Fruit fly (Drosophila melanogaster) whole organism, embryonic: Measurements from ENCODE around the gene CG17571.

Experiments used
- Adf1 ChIP-seq: fragments of 200-800 bp; sonication (Bioruptor generic); IDR thresholded peaks from 2 replicates; pipeline ENCODE4 v1.3.6; 2022; ENCODE audit warnings: missing biosample characterization, missing genetic modification characterization
- CG10366 ChIP-seq: fragments of 200-800 bp; sonication (Bioruptor generic); IDR thresholded peaks from 2 replicates; pipeline ENCODE4 v1.3.6; 2022; ENCODE audit warnings: missing biosample characterization, missing genetic modification characterization
- CG10462 ChIP-seq: fragments of 200-800 bp; sonication (Bioruptor generic); optimal IDR thresholded peaks from 2 replicates; lab custom pipeline; 2016; ENCODE audit warnings: missing biosample characterization, missing genetic modification characterization
- CG11504 ChIP-seq: fragments of 200-800 bp; sonication (Bioruptor generic); optimal IDR thresholded peaks from 3 replicates; lab custom pipeline; 2019; ENCODE audit warnings: missing biosample characterization, mild to moderate bottlenecking, missing genetic modification characterization, moderate library complexity
- CG11560 ChIP-seq: fragments of 200-800 bp; sonication (Bioruptor generic); IDR thresholded peaks from 3 replicates; pipeline ENCODE4 v1.3.6; 2022; ENCODE audit warnings: missing biosample characterization, missing genetic modification characterization
- CG11695 ChIP-seq: fragments of 200-800 bp; sonication (Bioruptor generic); IDR thresholded peaks from 3 replicates; pipeline ENCODE4 v1.3.6; 2022; ENCODE audit warnings: missing biosample characterization, missing genetic modification characterization
- CG13894 ChIP-seq: fragments of 200-800 bp; sonication (Bioruptor generic); optimal IDR thresholded peaks from 3 replicates; lab custom pipeline; 2018; ENCODE audit warnings: missing biosample characterization, mild to moderate bottlenecking, missing genetic modification characterization, moderate library complexity
- CG14965 ChIP-seq: fragments of 200-800 bp; sonication (Bioruptor generic); optimal IDR thresholded peaks from 2 replicates; lab custom pipeline; 2016; ENCODE audit warnings: missing biosample characterization, missing genetic modification characterization, borderline replicate concordance
- CG16813 ChIP-seq: fragments of 200-800 bp; sonication (Bioruptor generic); IDR thresholded peaks from 3 replicates; pipeline ENCODE4 v1.3.6; 2022; ENCODE audit warnings: missing biosample characterization, missing genetic modification characterization; ENCODE audit not compliant: partially characterized antibody
- CG1792 ChIP-seq: fragments of 200-800 bp; sonication (Bioruptor generic); optimal IDR thresholded peaks from 2 replicates; lab custom pipeline; 2016; ENCODE audit warnings: missing biosample characterization, missing genetic modification characterization
- CG30020 ChIP-seq: fragments of 200-800 bp; optimal IDR thresholded peaks from 2 replicates; lab custom pipeline; 2019; ENCODE audit warnings: missing biosample characterization, mild to moderate bottlenecking, missing genetic modification characterization, moderate library complexity
- CG3065 ChIP-seq: fragments of 200-800 bp; sonication (Bioruptor generic); optimal IDR thresholded peaks from 2 replicates; lab custom pipeline; 2016; ENCODE audit warnings: missing biosample characterization, missing genetic modification characterization
- CG3281 ChIP-seq: fragments of 200-800 bp; sonication (Bioruptor generic); optimal IDR thresholded peaks from 3 replicates; lab custom pipeline; 2017; ENCODE audit warnings: missing biosample characterization, mild to moderate bottlenecking, missing genetic modification characterization
- CG4730 ChIP-seq: fragments of 200-800 bp; sonication (Bioruptor generic); IDR thresholded peaks from 2 replicates; pipeline ENCODE4 v1.3.6; 2022; ENCODE audit warnings: missing biosample characterization, missing genetic modification characterization
- CG4854 ChIP-seq: fragments of 200-800 bp; sonication (Bioruptor generic); optimal IDR thresholded peaks from 2 replicates; lab custom pipeline; 2016; ENCODE audit warnings: missing biosample characterization, missing genetic modification characterization, inconsistent platforms
- CG5180 ChIP-seq: fragments of 200-800 bp; sonication (Bioruptor generic); optimal IDR thresholded peaks from 3 replicates; lab custom pipeline; 2017; ENCODE audit warnings: missing biosample characterization, missing genetic modification characterization, mild to moderate bottlenecking, moderate library complexity, missing genetic modification reagents
- CG6654 ChIP-seq: fragments of 200-800 bp; sonication (Bioruptor generic); optimal IDR thresholded peaks from 2 replicates; lab custom pipeline; 2017; ENCODE audit warnings: missing biosample characterization, mild to moderate bottlenecking, missing genetic modification characterization
- CG7745 ChIP-seq: fragments of 200-800 bp; sonication (Bioruptor generic); optimal IDR thresholded peaks from 2 replicates; lab custom pipeline; 2018; ENCODE audit warnings: missing biosample characterization, mild to moderate bottlenecking, missing genetic modification characterization, moderate library complexity
- CG7928 ChIP-seq: fragments of 200-800 bp; sonication (Bioruptor generic); optimal IDR thresholded peaks from 2 replicates; lab custom pipeline; 2017; ENCODE audit warnings: missing biosample characterization, mild to moderate bottlenecking, missing genetic modification characterization
- Dek ChIP-seq: fragments of 200-800 bp; sonication (Bioruptor generic); optimal IDR thresholded peaks from 3 replicates; lab custom pipeline; 2019; ENCODE audit warnings: missing biosample characterization, mild to moderate bottlenecking, missing genetic modification characterization, moderate library complexity
- Kr ChIP-seq: fragments of 200-800 bp; sonication (Bioruptor generic); optimal IDR thresholded peaks from 2 replicates; lab custom pipeline; 2017; ENCODE audit warnings: missing biosample characterization, mild to moderate bottlenecking, missing genetic modification characterization
- Med ChIP-seq: fragments of 200-800 bp; sonication (Bioruptor generic); peaks from one replicate; lab custom pipeline; 2016; ENCODE audit warnings: missing biosample characterization, missing genetic modification characterization, mild to moderate bottlenecking, inconsistent platforms, moderate library complexity
- NK7.1 ChIP-seq: fragments of 200-800 bp; sonication (Bioruptor generic); optimal IDR thresholded peaks from 3 replicates; lab custom pipeline; 2016; ENCODE audit warnings: missing biosample characterization, missing genetic modification characterization
- Sox100B ChIP-seq: fragments of 200-800 bp; sonication (Bioruptor generic); optimal IDR thresholded peaks from 3 replicates; lab custom pipeline; 2018; ENCODE audit warnings: missing biosample characterization, mild to moderate bottlenecking, missing genetic modification characterization
- aop ChIP-seq: fragments of 200-800 bp; sonication (Bioruptor generic); IDR thresholded peaks from 2 replicates; pipeline ENCODE4 v1.3.6; 2022; ENCODE audit warnings: missing biosample characterization, missing genetic modification characterization
- ap ChIP-seq: fragments of 200-800 bp; sonication (Bioruptor generic); IDR thresholded peaks from 2 replicates; pipeline ENCODE4 v1.3.6; 2022; ENCODE audit warnings: missing biosample characterization, missing genetic modification characterization
- chinmo ChIP-seq: fragments of 200-800 bp; sonication (Bioruptor generic); IDR thresholded peaks from 4 replicates; pipeline ENCODE4 v1.3.6; 2022; ENCODE audit warnings: missing biosample characterization, missing genetic modification characterization; ENCODE audit not compliant: partially characterized antibody
- crc ChIP-seq: fragments of 200-800 bp; sonication (Bioruptor generic); optimal IDR thresholded peaks from 2 replicates; lab custom pipeline; 2016; ENCODE audit warnings: missing biosample characterization, missing genetic modification characterization
- crp ChIP-seq, 2 experiments: fragments of 200-800 bp; sonication (Bioruptor generic); optimal IDR thresholded peaks; 2 replicates in 1 of 2; 3 replicates in 1 of 2; lab custom pipeline; 2017; ENCODE audit warnings: missing biosample characterization in 2 of 2, missing genetic modification characterization in 2 of 2, mild to moderate bottlenecking in 1 of 2, moderate library complexity in 1 of 2
- cwo ChIP-seq: fragments of 200-800 bp; sonication (Bioruptor generic); optimal IDR thresholded peaks from 3 replicates; lab custom pipeline; 2017; ENCODE audit warnings: missing biosample characterization, missing genetic modification characterization, mild to moderate bottlenecking, moderate library complexity, missing genetic modification reagents
- fu2 ChIP-seq: fragments of 200-800 bp; sonication (Bioruptor generic); optimal IDR thresholded peaks from 2 replicates; lab custom pipeline; 2016; ENCODE audit warnings: missing biosample characterization, missing genetic modification characterization
- gfzf ChIP-seq: fragments of 200-800 bp; sonication (Bioruptor generic); optimal IDR thresholded peaks from 2 replicates; lab custom pipeline; 2016; ENCODE audit warnings: missing biosample characterization, mild to moderate bottlenecking, missing genetic modification characterization, moderate library complexity
- kni ChIP-seq: fragments of 200-800 bp; sonication (Bioruptor generic); optimal IDR thresholded peaks from 3 replicates; lab custom pipeline; 2017; ENCODE audit warnings: mild to moderate bottlenecking, missing biosample characterization, missing genetic modification reagents, missing genetic modification characterization
- lbe ChIP-seq: fragments of 200-800 bp; sonication (Bioruptor generic); optimal IDR thresholded peaks from 2 replicates; lab custom pipeline; 2016; ENCODE audit warnings: missing biosample characterization, mild to moderate bottlenecking, missing genetic modification characterization
- nom ChIP-seq: fragments of 200-800 bp; sonication (Bioruptor generic); optimal IDR thresholded peaks from 2 replicates; lab custom pipeline; 2017; ENCODE audit warnings: missing biosample characterization, missing genetic modification characterization, mild to moderate bottlenecking, moderate library complexity, missing genetic modification reagents
- onecut ChIP-seq: fragments of 200-800 bp; sonication (Bioruptor generic); IDR thresholded peaks from 2 replicates; pipeline ENCODE4 v1.3.6; 2022; ENCODE audit warnings: missing biosample characterization, missing genetic modification characterization
- p53 ChIP-seq: fragments of 200-800 bp; sonication (Bioruptor generic); optimal IDR thresholded peaks from 2 replicates; lab custom pipeline; 2016; ENCODE audit warnings: missing biosample characterization, missing genetic modification characterization
- pum ChIP-seq: fragments of 200-800 bp; sonication (Bioruptor generic); optimal IDR thresholded peaks from 2 replicates; lab custom pipeline; 2016; ENCODE audit warnings: missing biosample characterization, missing genetic modification characterization
- ranshi ChIP-seq: fragments of 200-800 bp; sonication (Bioruptor generic); IDR thresholded peaks from 2 replicates; pipeline ENCODE4 v1.3.6; 2022; ENCODE audit warnings: missing biosample characterization, missing genetic modification characterization
- row ChIP-seq: fragments of 200-800 bp; sonication (Bioruptor generic); IDR thresholded peaks from 3 replicates; pipeline ENCODE4 v1.3.6; 2022; ENCODE audit warnings: missing biosample characterization, missing genetic modification characterization
- sima ChIP-seq: fragments of 200-800 bp; sonication (Bioruptor generic); optimal IDR thresholded peaks from 2 replicates; lab custom pipeline; 2016; ENCODE audit warnings: missing biosample characterization, missing genetic modification characterization
- slbo ChIP-seq: fragments of 200-800 bp; sonication (Bioruptor generic); IDR thresholded peaks from 2 replicates; pipeline ENCODE4 v1.3.6; 2022; ENCODE audit warnings: missing biosample characterization, missing genetic modification characterization
- sqz ChIP-seq: fragments of 200-800 bp; sonication (Bioruptor generic); optimal IDR thresholded peaks from 3 replicates; lab custom pipeline; 2018; ENCODE audit warnings: missing biosample characterization, mild to moderate bottlenecking, missing genetic modification characterization
- trem ChIP-seq: fragments of 200-800 bp; optimal IDR thresholded peaks from 3 replicates; lab custom pipeline; 2019; ENCODE audit warnings: missing biosample characterization, mild to moderate bottlenecking, missing genetic modification characterization, moderate library complexity
- trh ChIP-seq: fragments of 200-800 bp; sonication (Bioruptor generic); optimal IDR thresholded peaks from 2 replicates; lab custom pipeline; 2016; ENCODE audit warnings: missing biosample characterization, missing genetic modification characterization
- twi ChIP-seq: fragments of 200-800 bp; optimal IDR thresholded peaks from 2 replicates; lab custom pipeline; 2019; ENCODE audit warnings: missing biosample characterization, mild to moderate bottlenecking, missing genetic modification characterization, moderate library complexity
- vnd ChIP-seq: fragments of 200-800 bp; sonication (Bioruptor generic); IDR thresholded peaks from 3 replicates; pipeline ENCODE4 v1.3.6; 2022; ENCODE audit warnings: missing biosample characterization, missing genetic modification characterization; ENCODE audit not compliant: partially characterized antibody
- wdn ChIP-seq: fragments of 200-800 bp; sonication (Bioruptor generic); IDR thresholded peaks from 2 replicates; pipeline ENCODE4 v1.3.6; 2022; ENCODE audit warnings: missing biosample characterization, missing genetic modification characterization
- wek ChIP-seq: fragments of 200-800 bp; sonication (Bioruptor generic); optimal IDR thresholded peaks from 3 replicates; lab custom pipeline; 2018; ENCODE audit warnings: missing biosample characterization, mild to moderate bottlenecking, missing genetic modification characterization, moderate library complexity
- wor ChIP-seq: fragments of 200-800 bp; sonication (Bioruptor generic); IDR thresholded peaks from 2 replicates; pipeline ENCODE4 v1.3.6; 2022; ENCODE audit warnings: missing biosample characterization, missing genetic modification characterization

The CG17571 gene

dm6 chr2L:20222940-20223727 is 33.9 kb downstream of the CG17571 start (continued):
- no peak for TF ChIP-seq chinmo
- TF ChIP-seq CG3065 (GFP tag; lab: Kevin White, UChicago), result no peak
- TF ChIP-seq ap (GFP tag; lab: Robert Waterston, UW), result no peak
- TF ChIP-seq CG5180 (GFP tag; lab: Kevin White, UChicago), result no peak
- no peak for TF ChIP-seq CG4730
- no peak for TF ChIP-seq CG10366 (GFP tag; lab: Robert Waterston, UW)
- TF ChIP-seq fu2 (GFP tag; lab: Kevin White, UChicago), result no peak
- no peak for TF ChIP-seq sqz (GFP tag; lab: Kevin White, UChicago)
- no peak for TF ChIP-seq cwo (GFP tag; lab: Kevin White, UChicago)
- TF ChIP-seq kni (GFP tag; lab: Kevin White, UChicago), result no peak
- no peak for TF ChIP-seq CG14965 (GFP tag; lab: Kevin White, UChicago)
- no peak for TF ChIP-seq CG4854 (GFP tag; lab: Kevin White, UChicago)
- TF ChIP-seq p53 (GFP tag; lab: Kevin White, UChicago), result no peak
- TF ChIP-seq pum (GFP tag; lab: Kevin White, UChicago), result no peak
- no peak for TF ChIP-seq NK7.1 (GFP tag; lab: Kevin White, UChicago)
- TF ChIP-seq nom (GFP tag; lab: Kevin White, UChicago), result no peak
- no peak for TF ChIP-seq Med (GFP tag; lab: Kevin White, UChicago)
- TF ChIP-seq CG30020 (tag; lab: Kevin White, UChicago), result no peak
- no peak for TF ChIP-seq ranshi (GFP tag; lab: Robert Waterston, UW)
- no peak for TF ChIP-seq Sox100B
- no peak for TF ChIP-seq Adf1 (GFP tag; lab: Robert Waterston, UW)
- TF ChIP-seq CG11560 (tag; lab: Robert Waterston, UW), result no peak
- TF ChIP-seq CG11695, result no peak
- no peak for TF ChIP-seq Dek (tag; lab: Kevin White, UChicago)
- no peak for TF ChIP-seq CG3281 (GFP tag; lab: Kevin White, UChicago)
- no peak for TF ChIP-seq wdn (GFP tag; lab: Robert Waterston, UW)
- TF ChIP-seq aop, result no peak
- peak; percentile 24 for TF ChIP-seq CG11504
- no peak for TF ChIP-seq wek (GFP tag; lab: Kevin White, UChicago)
- no peak for TF ChIP-seq CG10462 (GFP tag; lab: Kevin White, UChicago)
- TF ChIP-seq trh (GFP tag; lab: Kevin White, UChicago), result no peak
- TF ChIP-seq gfzf (GFP tag; lab: Kevin White, UChicago), result peak; percentile 51
- no peak for TF ChIP-seq CG6654
- TF ChIP-seq CG13894 (tag; lab: Kevin White, UChicago), result peak; percentile 25
- TF ChIP-seq lbe (GFP tag; lab: Kevin White, UChicago), result no peak
- peak; percentile 48; the same call in 2 of the 3 replicates for TF ChIP-seq row
- TF ChIP-seq CG16813, result no peak
- TF ChIP-seq Kr (GFP tag; lab: Kevin White, UChicago), result no peak
- TF ChIP-seq twi, result no peak
- 0 out of 2 replicates have a peak, but pooled peaks have one; percentile 3 for TF ChIP-seq onecut (GFP tag; lab: Robert Waterston, UW)
- peak; percentile 36 for TF ChIP-seq slbo (GFP tag; lab: Robert Waterston, UW)
- no peak for TF ChIP-seq CG1792 (GFP tag; lab: Kevin White, UChicago)
- no peak for TF ChIP-seq trem
- TF ChIP-seq wor (GFP tag; lab: Robert Waterston, UW), result no peak
- no peak for TF ChIP-seq sima (GFP tag; lab: Kevin White, UChicago)
- TF ChIP-seq vnd (GFP tag; lab: Robert Waterston, UW), result no peak
- TF ChIP-seq CG7928 (GFP tag; lab: Kevin White, UChicago), result no peak
- no peak for TF ChIP-seq CG7745 (tag; lab: Kevin White, UChicago)
- TF ChIP-seq crp (GFP tag; optimal IDR thresholded peaks at IDR 0.05; lab: Kevin White, UChicago), result no peak
- no peak for TF ChIP-seq crc (GFP tag; lab: Kevin White, UChicago)
